Worm (Caenorhabditis elegans) whole organism, young adult: ENCODE measurements around the gene zip-3.

Experiments
- F55B11.4 ChIP-seq: sonication (generic microtip); optimal IDR thresholded peaks from 2 replicates; lab custom pipeline; 2016; ENCODE audit warnings: missing compliant biosample characterization, missing genetic modification characterization, borderline replicate concordance; ENCODE audit not compliant: insufficient read depth
- Y79H2A.3 ChIP-seq: fragments of 200-800 bp; sonication (Bioruptor generic); conservative IDR thresholded peaks from 2 replicates; pipeline ENCODE4 v1.3.6; 2022; ENCODE audit warnings: missing genetic modification reagents, missing genetic modification characterization, missing compliant biosample characterization
- ceh-27 ChIP-seq: fragments of 200-800 bp; sonication (Bioruptor generic); optimal IDR thresholded peaks from 2 replicates; lab custom pipeline; 2018; ENCODE audit warnings: mild to moderate bottlenecking, missing genetic modification characterization, moderate library complexity, missing compliant biosample characterization
- dpl-1 ChIP-seq: fragments of 150-350 bp; optimal IDR thresholded peaks from 2 replicates; lab custom pipeline; 2014; ENCODE audit warnings: missing biosample characterization, missing genetic modification reagents, missing genetic modification characterization
- ets-4 ChIP-seq: fragments of 200-800 bp; sonication (Bioruptor generic); optimal IDR thresholded peaks from 2 replicates; lab custom pipeline; 2018; ENCODE audit warnings: mild to moderate bottlenecking, missing genetic modification characterization, missing compliant biosample characterization
- fkh-3 ChIP-seq: sonication (generic microtip); optimal IDR thresholded peaks from 2 replicates; lab custom pipeline; 2016; ENCODE audit warnings: mild to moderate bottlenecking, missing genetic modification characterization, missing compliant biosample characterization
- madf-10 ChIP-seq: sonication (generic microtip); optimal IDR thresholded peaks from 2 replicates; lab custom pipeline; 2016; ENCODE audit warnings: mild to moderate bottlenecking, missing genetic modification characterization, missing compliant biosample characterization
- mxl-1 ChIP-seq: sonication (generic microtip); optimal IDR thresholded peaks from 2 replicates; lab custom pipeline; 2016; ENCODE audit warnings: missing genetic modification characterization, missing compliant biosample characterization
- nfya-1 ChIP-seq: sonication (generic microtip); optimal IDR thresholded peaks from 2 replicates; lab custom pipeline; 2017; ENCODE audit warnings: antibody characterized with exemption, missing compliant biosample characterization, missing genetic modification characterization, borderline replicate concordance; ENCODE audit not compliant: insufficient read depth
- rec-8 ChIP-seq, 2 experiments: sonication (generic microtip); optimal IDR thresholded peaks; 2 replicates each; lab custom pipeline; 2016; ENCODE audit warnings: mild to moderate bottlenecking in 2 of 2, missing genetic modification characterization in 2 of 2, missing genetic modification reagents in 2 of 2, missing genotype in 2 of 2, missing biosample characterization in 1 of 2, missing compliant biosample characterization in 1 of 2, moderate library complexity in 1 of 2
- repo-1 ChIP-seq: sonication (generic microtip); optimal IDR thresholded peaks from 2 replicates; lab custom pipeline; 2017; ENCODE audit warnings: mild to moderate bottlenecking, missing genetic modification characterization, missing compliant biosample characterization
- tbp1 ChIP-seq: fragments of 200-800 bp; sonication (Bioruptor generic); optimal IDR thresholded peaks from 2 replicates; lab custom pipeline; 2018; ENCODE audit warnings: mild to moderate bottlenecking, missing genetic modification characterization, missing compliant biosample characterization

DNA sequence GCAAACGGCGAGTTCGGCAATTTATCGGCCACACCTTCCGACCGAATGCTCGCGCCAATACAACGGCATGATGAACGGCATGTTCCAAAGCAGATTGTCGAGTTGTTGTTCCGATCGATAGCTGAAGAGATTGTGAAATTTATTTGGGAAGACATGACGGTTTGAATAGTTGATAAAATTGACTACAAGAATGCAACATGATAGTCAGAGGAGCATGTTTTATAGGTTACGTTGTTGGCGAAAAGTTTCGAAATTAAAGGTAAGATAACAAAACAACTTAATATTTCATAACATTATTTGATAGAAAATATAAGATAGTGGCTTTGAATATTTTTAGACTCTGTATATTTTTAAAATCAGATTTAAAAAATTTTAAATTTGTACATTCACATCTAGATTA lies 11.7 kb downstream of the zip-3 start:
- TF ChIP-seq tbp1 (GFP tag; lab: Kevin White, UChicago) (no peak), Y79H2A.3 (GFP tag; lab: Robert Waterston, UW) (no peak), repo-1 (tag; lab: Kevin White, UChicago) (no peak), fkh-3 (tag; lab: Kevin White, UChicago) (no peak), rec-8 (tag; optimal IDR thresholded peaks at IDR 0.05; lab: Kevin White, UChicago) (no peak), madf-10 (tag; lab: Kevin White, UChicago) (no peak), dpl-1 (GFP tag; lab: Kevin White, UChicago) (no peak), F55B11.4 (tag; lab: Kevin White, UChicago) (no peak), mxl-1 (tag; lab: Kevin White, UChicago) (no peak), ets-4 (no peak), nfya-1 (tag; lab: Kevin White, UChicago) (no peak), ceh-27 (no peak)
